Fruit fly (Drosophila melanogaster) whole organism, wandering third instar larva: Measurements from ENCODE around the gene CG42538.

Experiments used
- Abd-B ChIP-seq: fragments of >200 bp; optimal IDR thresholded peaks from 2 replicates; lab custom pipeline; 2017; ENCODE audit warnings: missing biosample characterization, missing genetic modification characterization
- CG32264 ChIP-seq: fragments of 200-800 bp; sonication (Bioruptor generic); optimal IDR thresholded peaks from 2 replicates; lab custom pipeline; 2016; ENCODE audit warnings: missing biosample characterization, missing genetic modification characterization
- CG9705 ChIP-seq: fragments of 200-800 bp; sonication (Bioruptor generic); optimal IDR thresholded peaks from 2 replicates; lab custom pipeline; 2018; ENCODE audit warnings: missing biosample characterization, mild to moderate bottlenecking, missing genetic modification characterization
- CrebA ChIP-seq: fragments of 200-800 bp; sonication (Bioruptor generic); optimal IDR thresholded peaks from 2 replicates; lab custom pipeline; 2016; ENCODE audit warnings: missing biosample characterization, mild to moderate bottlenecking, missing genetic modification characterization, borderline replicate concordance
- Dfd ChIP-seq: fragments of >200 bp; optimal IDR thresholded peaks from 2 replicates; lab custom pipeline; 2017; ENCODE audit warnings: missing biosample characterization, missing genetic modification characterization
- Dif ChIP-seq: fragments of 200-275, 200-300 bp; sonication (Bioruptor generic); optimal IDR thresholded peaks from 2 replicates; lab custom pipeline; 2018; ENCODE audit warnings: missing biosample characterization, missing genetic modification characterization; ENCODE audit not compliant: partially characterized antibody
- GATAd ChIP-seq: sonication (Bioruptor generic); optimal IDR thresholded peaks from 2 replicates; lab custom pipeline; 2016; ENCODE audit warnings: missing biosample characterization, missing genetic modification characterization
- HLH106 ChIP-seq: fragments of 200-800 bp; optimal IDR thresholded peaks from 3 replicates; lab custom pipeline; 2019; ENCODE audit warnings: missing biosample characterization, mild to moderate bottlenecking, missing genetic modification characterization, moderate library complexity
- Hnf4 ChIP-seq: fragments of 200-800 bp; sonication (Bioruptor generic); optimal IDR thresholded peaks from 2 replicates; lab custom pipeline; 2016; ENCODE audit warnings: missing biosample characterization, mild to moderate bottlenecking, missing genetic modification characterization
- Hr78 ChIP-seq: fragments of >200 bp; optimal IDR thresholded peaks from 2 replicates; lab custom pipeline; 2017; ENCODE audit warnings: missing biosample characterization, missing genetic modification characterization
- Hr83 ChIP-seq: fragments of 200-300 bp; sonication (Bioruptor generic); optimal IDR thresholded peaks from 2 replicates; lab custom pipeline; 2016; ENCODE audit warnings: missing biosample characterization, mild to moderate bottlenecking, missing genetic modification characterization, moderate library complexity; ENCODE audit not compliant: poor library complexity, severe bottlenecking
- Jra ChIP-seq: sonication (Bioruptor generic); optimal IDR thresholded peaks from 2 replicates; lab custom pipeline; 2016; ENCODE audit warnings: missing biosample characterization, missing genetic modification characterization
- Mio ChIP-seq: sonication (Bioruptor generic); optimal IDR thresholded peaks from 2 replicates; lab custom pipeline; 2016; ENCODE audit warnings: missing biosample characterization, missing genetic modification characterization
- Myc ChIP-seq: fragments of >200 bp; optimal IDR thresholded peaks from 2 replicates; lab custom pipeline; 2017
- N ChIP-seq: fragments of >200 bp; optimal IDR thresholded peaks from 2 replicates; lab custom pipeline; 2018; ENCODE audit warnings: missing biosample characterization, missing external identifiers, missing genetic modification characterization
- OdsH ChIP-seq: fragments of 200-800 bp; sonication (Bioruptor generic); optimal IDR thresholded peaks from 2 replicates; lab custom pipeline; 2016; ENCODE audit warnings: missing biosample characterization, mild to moderate bottlenecking, missing genetic modification characterization
- Rel ChIP-seq, 2 experiments: fragments of 200-800 bp; sonication (Bioruptor generic) in 1 of 2; optimal IDR thresholded peaks; 2 replicates in 1 of 2; 3 replicates in 1 of 2; lab custom pipeline; 2016 to 2019; ENCODE audit warnings: mild to moderate bottlenecking in 2 of 2, missing biosample characterization in 2 of 2, missing genetic modification characterization in 2 of 2, moderate library complexity in 1 of 2
- Sp1 ChIP-seq: fragments of 200-800 bp; sonication (Bioruptor generic); optimal IDR thresholded peaks from 3 replicates; lab custom pipeline; 2019; ENCODE audit warnings: missing biosample characterization, mild to moderate bottlenecking, missing genetic modification characterization, moderate library complexity
- Vsx2 ChIP-seq: fragments of 200-300, 225-300 bp; sonication (Bioruptor generic); optimal IDR thresholded peaks from 2 replicates; lab custom pipeline; 2018; ENCODE audit warnings: missing biosample characterization, missing genetic modification characterization; ENCODE audit not compliant: partially characterized antibody
- br ChIP-seq: fragments of 200-800 bp; sonication (Bioruptor generic); optimal IDR thresholded peaks from 2 replicates; lab custom pipeline; 2016; ENCODE audit warnings: missing biosample characterization, missing genetic modification characterization
- brk ChIP-seq: fragments of 200-800 bp; sonication (Bioruptor generic); optimal IDR thresholded peaks from 2 replicates; lab custom pipeline; 2016; ENCODE audit warnings: missing biosample characterization, mild to moderate bottlenecking, missing genetic modification characterization
- dl ChIP-seq, 2 experiments: fragments of 175-275, 200-275 bp in 1 of 2; fragments of 200-275 bp in 1 of 2; sonication (Bioruptor generic); optimal IDR thresholded peaks; lab custom pipeline; 2018; ENCODE audit warnings: mild to moderate bottlenecking in 2 of 2, missing biosample characterization in 2 of 2, missing genetic modification characterization in 2 of 2, moderate library complexity in 2 of 2; ENCODE audit not compliant: partially characterized antibody in 2 of 2, insufficient read depth in 1 of 2
- dmrt93B ChIP-seq: fragments of 200-800 bp; sonication (Bioruptor generic); optimal IDR thresholded peaks from 2 replicates; lab custom pipeline; 2018; ENCODE audit warnings: missing biosample characterization, mild to moderate bottlenecking, missing genetic modification characterization
- dsf ChIP-seq: sonication (Bioruptor generic); optimal IDR thresholded peaks from 2 replicates; lab custom pipeline; 2016; ENCODE audit warnings: missing biosample characterization, missing genetic modification characterization, borderline replicate concordance
- ey ChIP-seq: fragments of 200-800 bp; sonication (Bioruptor generic); optimal IDR thresholded peaks from 2 replicates; lab custom pipeline; 2016; ENCODE audit warnings: missing biosample characterization, missing genetic modification characterization
- foxo ChIP-seq, 2 experiments: fragments of 200-800 bp; sonication (Bioruptor generic); optimal IDR thresholded peaks; 2 replicates in 1 of 2; 3 replicates in 1 of 2; lab custom pipeline; 2016 to 2017; ENCODE audit warnings: missing biosample characterization in 2 of 2, missing genetic modification characterization in 2 of 2
- fru ChIP-seq: fragments of 200-800 bp; sonication (Bioruptor generic); optimal IDR thresholded peaks from 3 replicates; lab custom pipeline; 2016; ENCODE audit warnings: missing biosample characterization, mild to moderate bottlenecking, missing genetic modification characterization
- h ChIP-seq: fragments of 200-800 bp; sonication (Bioruptor generic); optimal IDR thresholded peaks from 3 replicates; lab custom pipeline; 2016; ENCODE audit warnings: missing biosample characterization, mild to moderate bottlenecking, missing genetic modification characterization
- jim ChIP-seq: fragments of 175-275, 200-325 bp; sonication (Bioruptor generic); optimal IDR thresholded peaks from 2 replicates; lab custom pipeline; 2016; ENCODE audit warnings: missing biosample characterization, mild to moderate bottlenecking, missing genetic modification characterization
- lola ChIP-seq: fragments of >200 bp; optimal IDR thresholded peaks from 2 replicates; lab custom pipeline; 2017; ENCODE audit warnings: missing biosample characterization, missing genetic modification characterization
- pan ChIP-seq: fragments of >200 bp; optimal IDR thresholded peaks from 2 replicates; lab custom pipeline; 2017
- psq ChIP-seq: fragments of 200-800 bp; sonication (Bioruptor generic); optimal IDR thresholded peaks from 3 replicates; lab custom pipeline; 2017; ENCODE audit warnings: missing biosample characterization, mild to moderate bottlenecking, missing genetic modification characterization, moderate library complexity
- rgr ChIP-seq: fragments of 200-800 bp; sonication (Bioruptor generic); optimal IDR thresholded peaks from 3 replicates; lab custom pipeline; 2016; ENCODE audit warnings: missing biosample characterization, mild to moderate bottlenecking, missing genetic modification characterization
- sage ChIP-seq: fragments of 200-800 bp; sonication (Bioruptor generic); optimal IDR thresholded peaks from 2 replicates; lab custom pipeline; 2016; ENCODE audit warnings: missing biosample characterization, mild to moderate bottlenecking, missing genetic modification characterization
- sv ChIP-seq: fragments of 200-800 bp; sonication (Bioruptor generic); optimal IDR thresholded peaks from 3 replicates; lab custom pipeline; 2016; ENCODE audit warnings: missing biosample characterization, missing genetic modification characterization
- tai ChIP-seq: sonication (Bioruptor generic); optimal IDR thresholded peaks from 2 replicates; lab custom pipeline; 2016; ENCODE audit warnings: missing biosample characterization, missing genetic modification characterization
- usp ChIP-seq: fragments of >200 bp; optimal IDR thresholded peaks from 2 replicates; lab custom pipeline; 2017; ENCODE audit warnings: missing biosample characterization, missing genetic modification characterization
- woc ChIP-seq: sonication (Bioruptor generic); optimal IDR thresholded peaks from 2 replicates; lab custom pipeline; 2016; ENCODE audit warnings: missing biosample characterization, mild to moderate bottlenecking, missing genetic modification characterization

Gene CG42538

dm6 chr3L:16019144-16020006 is 14.9 kb upstream of the CG42538 start (continued):
- TF ChIP-seq pan = no peak
- no peak for TF ChIP-seq tai (GFP tag; lab: Kevin White, UChicago)
- TF ChIP-seq dl (GFP tag; optimal IDR thresholded peaks at IDR 0.05; lab: Kevin White, UChicago; ENCODE audit: insufficient read depth in 1 of 2, partially characterized antibody in 2 of 2) = no peak
- TF ChIP-seq Jra (GFP tag; lab: Kevin White, UChicago) = no peak
- TF ChIP-seq sv (GFP tag; lab: Kevin White, UChicago) = no peak
- TF ChIP-seq dsf = no peak
- TF ChIP-seq foxo (GFP tag; optimal IDR thresholded peaks at IDR 0.05; lab: Kevin White, UChicago) = peak in 1 of 2 experiments; percentile 41
- TF ChIP-seq psq (GFP tag; lab: Kevin White, UChicago) = no peak
- no peak for TF ChIP-seq N (GFP tag; lab: Kevin White, UChicago)
- TF ChIP-seq Dfd (GFP tag; lab: Kevin White, UChicago) = peak; percentile 69
- TF ChIP-seq usp (GFP tag; lab: Kevin White, UChicago) = no peak

dm6 chr3L:16021064-16021683 is 13.2 kb upstream of the CG42538 start:
- TF ChIP-seq psq (GFP tag; lab: Kevin White, UChicago) (no peak), Rel (GFP tag; optimal IDR thresholded peaks at IDR 0.05; lab: Kevin White, UChicago) (no peak), Rel (tag; optimal IDR thresholded peaks at IDR 0.05; lab: Kevin White, UChicago) (no peak), sv (GFP tag; lab: Kevin White, UChicago) (no peak), Myc (lab: Kevin White, UChicago) (no peak), dl (GFP tag; optimal IDR thresholded peaks at IDR 0.05; lab: Kevin White, UChicago; ENCODE audit: insufficient read depth in 1 of 2, partially characterized antibody in 2 of 2) (no peak), dmrt93B (GFP tag; lab: Kevin White, UChicago) (no peak), rgr (GFP tag; lab: Kevin White, UChicago) (peak; percentile 25), sage (GFP tag; lab: Kevin White, UChicago) (no peak), pan (no peak), OdsH (peak; percentile 26), tai (GFP tag; lab: Kevin White, UChicago) (no peak), brk (GFP tag; lab: Kevin White, UChicago) (no peak), GATAd (no peak), CG9705 (GFP tag; lab: Kevin White, UChicago) (no peak), CrebA (GFP tag; lab: Kevin White, UChicago) (no peak), Jra (GFP tag; lab: Kevin White, UChicago) (no peak), Dfd (GFP tag; lab: Kevin White, UChicago) (no peak), dsf (no peak), Vsx2 (no peak), jim (GFP tag; lab: Kevin White, UChicago) (no peak), Hnf4 (GFP tag; lab: Kevin White, UChicago) (no peak), Mio (GFP tag; lab: Kevin White, UChicago) (no peak), ey (GFP tag; lab: Kevin White, UChicago) (peak; percentile 19), usp (GFP tag; lab: Kevin White, UChicago) (no peak), Dif (GFP tag; lab: Kevin White, UChicago) (no peak), woc (GFP tag; lab: Kevin White, UChicago) (peak; percentile 22), fru (GFP tag; lab: Kevin White, UChicago) (peak; percentile 38), foxo (GFP tag; optimal IDR thresholded peaks at IDR 0.05; lab: Kevin White, UChicago) (peak in 1 of 2 experiments; percentile 51), Hr83 (no peak), lola (GFP tag; lab: Kevin White, UChicago) (no peak), HLH106 (tag; lab: Kevin White, UChicago) (peak; percentile 36), Sp1 (GFP tag; lab: Kevin White, UChicago) (peak; percentile 2), N (GFP tag; lab: Kevin White, UChicago) (no peak), h (GFP tag; lab: Kevin White, UChicago) (peak; percentile 57), Hr78 (GFP tag; lab: Kevin White, UChicago) (no peak), CG32264 (GFP tag; lab: Kevin White, UChicago) (no peak), Abd-B (GFP tag; lab: Kevin White, UChicago) (no peak), br (GFP tag; lab: Kevin White, UChicago) (peak; percentile 21)
